Worm (Caenorhabditis elegans): ENCODE results near the gene lido-13.

The lido-13 gene

ce11 chrII:3054221-3054620, at the start of gene lido-13:
TSS of gene lido-13 (minus strand) at chrII:3054321.
- no peak for TF ChIP-seq zag-1 (tag; optimal IDR thresholded peaks at IDR 0.05)
- TF ChIP-seq snpc-4 (tag; optimal IDR thresholded peaks at IDR 0.05): no peak

ce11 chrII:3102018-3102417, 47.9 kb upstream of the lido-13 start, which contains the start of gene clec-121:
TSS of gene clec-121 (plus strand) at chrII:3102318.
- TF ChIP-seq nhr-12 (tag; optimal IDR thresholded peaks at IDR 0.05) (no peak), mdl-1 (tag; optimal IDR thresholded peaks at IDR 0.05) (no peak)

- TF ChIP-seq nhr-76 (tag; optimal IDR thresholded peaks at IDR 0.05) (no peak), pqm-1 (tag; optimal IDR thresholded peaks at IDR 0.05) (no peak), mdl-1 (tag; optimal IDR thresholded peaks at IDR 0.05) (no peak), nhr-23 (tag; optimal IDR thresholded peaks at IDR 0.05) (no peak), nhr-25 (tag; optimal IDR thresholded peaks at IDR 0.05) (no peak), ztf-11 (tag; optimal IDR thresholded peaks at IDR 0.05) (no peak), elt-2 (tag; optimal IDR thresholded peaks at IDR 0.05) (no peak), ceh-28 (tag; optimal IDR thresholded peaks at IDR 0.05) (no peak), ceh-82 (tag; optimal IDR thresholded peaks at IDR 0.05) (no peak), egl-27 (tag; optimal IDR thresholded peaks at IDR 0.05) (no peak), skn-1 (tag; optimal IDR thresholded peaks at IDR 0.05) (no peak), nhr-43 (tag; optimal IDR thresholded peaks at IDR 0.05; ENCODE audit: poor library complexity, severe bottlenecking) (no peak)
Measured at ce11 chrII:3100546-3100945, 46.4 kb upstream of the lido-13 start, which contains the start of gene srg-24. TSS of gene srg-24 (minus strand) at chrII:3100646.

- TF ChIP-seq mml-1 (tag; optimal IDR thresholded peaks at IDR 0.05) (no peak), jun-1 (tag; optimal IDR thresholded peaks at IDR 0.05) (no peak), nhr-77 (tag; optimal IDR thresholded peaks at IDR 0.05) (no peak), nhr-76 (tag; optimal IDR thresholded peaks at IDR 0.05) (no peak), mdl-1 (tag; optimal IDR thresholded peaks at IDR 0.05) (no peak), eor-1 (tag; optimal IDR thresholded peaks at IDR 0.05) (no peak), fkh-10 (GFP tag; optimal IDR thresholded peaks at IDR 0.05) (no peak), elt-3 (tag; optimal IDR thresholded peaks at IDR 0.05) (no peak), nhr-12 (tag; optimal IDR thresholded peaks at IDR 0.05) (no peak), ZK546.5 (tag; optimal IDR thresholded peaks at IDR 0.05) (no peak)
Measured at ce11 chrII:3096857-3097256, 42.7 kb upstream of the lido-13 start, which contains the start of gene Y25C1A.14. TSS of gene Y25C1A.14 (minus strand) at chrII:3096957.

ce11 chrII:3096060-3096459, 41.9 kb upstream of the lido-13 start, which contains the start of gene srg-23:
TSS of gene srg-23 (minus strand) at chrII:3096160.
- no peak for TF ChIP-seq aly-2 (tag; optimal IDR thresholded peaks at IDR 0.05)
- no peak for TF ChIP-seq mdl-1 (tag; optimal IDR thresholded peaks at IDR 0.05)
- TF ChIP-seq unc-39 (tag; optimal IDR thresholded peaks at IDR 0.05): no peak
- no peak for TF ChIP-seq jun-1 (tag; optimal IDR thresholded peaks at IDR 0.05)
- no peak for TF ChIP-seq ZK546.5 (tag; optimal IDR thresholded peaks at IDR 0.05)
- no peak for TF ChIP-seq ceh-82 (tag; optimal IDR thresholded peaks at IDR 0.05)
- TF ChIP-seq ztf-4 (tag; optimal IDR thresholded peaks at IDR 0.05): no peak
- TF ChIP-seq tbx-2 (tag; optimal IDR thresholded peaks at IDR 0.05): no peak
- no peak for TF ChIP-seq R02D3.7 (tag; optimal IDR thresholded peaks at IDR 0.05)
- TF ChIP-seq nhr-28 (tag; optimal IDR thresholded peaks at IDR 0.05): no peak
- TF ChIP-seq ama-1 (optimal IDR thresholded peaks at IDR 0.05): no peak
- no peak for TF ChIP-seq nhr-25 (tag; optimal IDR thresholded peaks at IDR 0.05)
- no peak for TF ChIP-seq sea-2 (GFP tag; optimal IDR thresholded peaks at IDR 0.05)

- TF ChIP-seq nhr-76 (tag; optimal IDR thresholded peaks at IDR 0.05): no peak
- no peak for TF ChIP-seq nhr-77 (tag; optimal IDR thresholded peaks at IDR 0.05)
- no peak for TF ChIP-seq egl-27 (tag; optimal IDR thresholded peaks at IDR 0.05)
- TF ChIP-seq lin-39 (tag; optimal IDR thresholded peaks at IDR 0.05): no peak
- TF ChIP-seq nhr-25 (tag; optimal IDR thresholded peaks at IDR 0.05): no peak
- TF ChIP-seq mml-1 (tag; optimal IDR thresholded peaks at IDR 0.05): no peak
- no peak for TF ChIP-seq jun-1 (tag; optimal IDR thresholded peaks at IDR 0.05)
- TF ChIP-seq elt-1 (tag; optimal IDR thresholded peaks at IDR 0.05): no peak
- no peak for TF ChIP-seq unc-62 (GFP tag; optimal IDR thresholded peaks at IDR 0.05)
- TF ChIP-seq elt-2 (tag; optimal IDR thresholded peaks at IDR 0.05): no peak
- TF ChIP-seq nhr-11 (tag; optimal IDR thresholded peaks at IDR 0.05): no peak
- TF ChIP-seq skn-1 (tag; optimal IDR thresholded peaks at IDR 0.05): no peak
- TF ChIP-seq eor-1 (tag; optimal IDR thresholded peaks at IDR 0.05): no peak
Measured at ce11 chrII:3093352-3093751, 39.2 kb upstream of the lido-13 start, which contains the start of gene srg-22. TSS of gene srg-22 (minus strand) at chrII:3093452.

Measured in whole organism, L3 larva.